Worm (Caenorhabditis elegans) whole organism, L3 larva: ENCODE measurements around the gene R107.9.

ENCODE experiments used
- ZK546.5 ChIP-seq: sonication (generic microtip); optimal IDR thresholded peaks from 2 replicates; lab custom pipeline; 2017; ENCODE audit warnings: missing biosample characterization, missing genetic modification characterization
- ceh-9 ChIP-seq: sonication (generic microtip); optimal IDR thresholded peaks from 2 replicates; lab custom pipeline; 2018; ENCODE audit warnings: missing biosample characterization, missing genetic modification characterization
- elt-1 ChIP-seq: fragments of 150-350 bp; optimal IDR thresholded peaks from 2 replicates; lab custom pipeline; 2014; ENCODE audit warnings: missing biosample characterization, missing genetic modification characterization
- fkh-10 ChIP-seq: sonication (generic microtip); optimal IDR thresholded peaks from 2 replicates; lab custom pipeline; 2017; ENCODE audit warnings: missing biosample characterization, missing genetic modification reagents, missing genetic modification characterization
- fos-1 ChIP-seq: fragments of 150-350 bp; optimal IDR thresholded peaks from 2 replicates; lab custom pipeline; 2014; ENCODE audit warnings: missing biosample characterization, missing genetic modification characterization
- jun-1 ChIP-seq: fragments of 150-350 bp; optimal IDR thresholded peaks from 2 replicates; lab custom pipeline; 2014; ENCODE audit warnings: missing biosample characterization, missing genetic modification reagents, missing genetic modification characterization
- nfya-1 ChIP-seq: sonication (generic microtip); optimal IDR thresholded peaks from 2 replicates; lab custom pipeline; 2017; ENCODE audit warnings: missing genetic modification characterization, mild to moderate bottlenecking, missing compliant biosample characterization, antibody characterized with exemption, moderate library complexity; ENCODE audit not compliant: insufficient read depth
- nhr-237 ChIP-seq: fragments of 150-350 bp; optimal IDR thresholded peaks from 2 replicates; lab custom pipeline; 2014; ENCODE audit warnings: missing biosample characterization, missing genetic modification characterization
- nhr-28 ChIP-seq: fragments of 150-350 bp; optimal IDR thresholded peaks from 2 replicates; lab custom pipeline; 2014; ENCODE audit warnings: missing biosample characterization, missing genetic modification characterization
- zag-1 ChIP-seq: fragments of 150-350 bp; optimal IDR thresholded peaks from 2 replicates; lab custom pipeline; 2014; ENCODE audit warnings: missing biosample characterization, missing genetic modification characterization
- ztf-11 ChIP-seq: fragments of 150-350 bp; optimal IDR thresholded peaks from 2 replicates; lab custom pipeline; 2014; ENCODE audit warnings: missing biosample characterization, missing genetic modification characterization
- ztf-4 ChIP-seq: fragments of 150-350 bp; optimal IDR thresholded peaks from 2 replicates; lab custom pipeline; 2014; ENCODE audit warnings: missing biosample characterization, missing genetic modification characterization

ce11 chrIII:9075539-9075938, 37.8 kb downstream of the R107.9 start, which contains the start of gene F02A9.7:
- no peak for TF ChIP-seq ztf-11 (tag; lab: Kevin White, UChicago)
- TF ChIP-seq ZK546.5, result no peak
- TF ChIP-seq fkh-10 (GFP tag; lab: Kevin White, UChicago), result no peak
- TF ChIP-seq ztf-4 (tag; lab: Kevin White, UChicago), result no peak
- TF ChIP-seq nhr-237 (tag; lab: Kevin White, UChicago), result no peak
- no peak for TF ChIP-seq elt-1 (tag; lab: Kevin White, UChicago)
- no peak for TF ChIP-seq zag-1 (tag; lab: Kevin White, UChicago)
- no peak for TF ChIP-seq jun-1 (tag; lab: Kevin White, UChicago)
- TF ChIP-seq fos-1 (tag; lab: Kevin White, UChicago), result no peak
- TF ChIP-seq ceh-9 (tag; lab: Kevin White, UChicago), result no peak
- TF ChIP-seq nfya-1 (tag; lab: Kevin White, UChicago), result no peak
- TF ChIP-seq nhr-28, result no peak
